Worm (Caenorhabditis elegans) whole organism, early embryonic: ENCODE results near the gene R31.2.

Experiments
- ama-1 ChIP-seq: fragments of 150-350 bp; optimal IDR thresholded peaks from 2 replicates; lab custom pipeline; 2014
- ceh-13 ChIP-seq: fragments of 200-800 bp; sonication (Bioruptor generic); optimal IDR thresholded peaks from 2 replicates; lab custom pipeline; 2018; ENCODE audit warnings: mild to moderate bottlenecking, missing genetic modification characterization, missing compliant biosample characterization
- ceh-36 ChIP-seq: sonication (generic microtip); optimal IDR thresholded peaks from 2 replicates; lab custom pipeline; 2016; ENCODE audit warnings: missing genetic modification characterization, inconsistent platforms, missing compliant biosample characterization
- hmbx-1 ChIP-seq: sonication (generic microtip); optimal IDR thresholded peaks from 2 replicates; lab custom pipeline; 2016; ENCODE audit warnings: mild to moderate bottlenecking, missing genetic modification characterization, missing compliant biosample characterization
- sea-1 ChIP-seq: fragments of 200-800 bp; sonication (Bioruptor generic); conservative IDR thresholded peaks from 2 replicates; pipeline ENCODE4 v1.3.6; 2022; ENCODE audit warnings: missing genetic modification characterization, missing compliant biosample characterization
- tra-4 ChIP-seq: sonication (generic microtip); optimal IDR thresholded peaks from 2 replicates; lab custom pipeline; 2017; ENCODE audit warnings: missing genetic modification characterization, missing compliant biosample characterization

DNA sequence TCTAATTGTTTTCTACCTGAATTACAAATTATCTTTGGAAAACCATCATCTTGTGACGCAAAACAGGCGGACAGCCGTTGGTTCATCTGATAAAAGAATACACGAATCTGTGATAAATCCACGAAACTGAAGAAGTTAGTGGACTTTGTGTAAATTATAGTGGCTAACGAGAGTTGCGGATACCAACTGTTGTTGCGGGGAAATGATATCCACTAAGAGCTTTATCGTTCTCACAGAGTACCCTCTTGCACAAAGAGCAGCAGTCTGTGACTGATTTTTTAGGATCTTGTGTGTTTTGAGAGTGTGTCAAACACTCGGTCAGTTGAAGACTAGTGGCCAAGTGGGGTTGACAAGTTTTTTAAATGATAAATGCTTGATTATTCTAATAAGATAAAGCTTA is 2.3 kb downstream of the R31.2 start:
- TF ChIP-seq ama-1 (no peak), ceh-13 (GFP tag; lab: Kevin White, UChicago) (no peak), hmbx-1 (no peak), ceh-36 (tag; lab: Kevin White, UChicago) (no peak), tra-4 (tag; lab: Kevin White, UChicago) (no peak), sea-1 (no peak)
